Worm (Caenorhabditis elegans) whole organism, early embryonic: Measurements from ENCODE around the gene C08E3.15.

Source experiments
- B0310.2 ChIP-seq: sonication (generic microtip); optimal IDR thresholded peaks from 2 replicates; lab custom pipeline; 2016; ENCODE audit warnings: mild to moderate bottlenecking, missing genetic modification characterization, missing compliant biosample characterization
- F13C5.2 ChIP-seq: sonication (generic microtip); optimal IDR thresholded peaks from 2 replicates; lab custom pipeline; 2017; ENCODE audit warnings: mild to moderate bottlenecking, missing genetic modification characterization, inconsistent platforms, missing compliant biosample characterization
- aly-1 ChIP-seq: sonication (generic microtip); optimal IDR thresholded peaks from 2 replicates; lab custom pipeline; 2016; ENCODE audit warnings: missing genetic modification characterization, missing compliant biosample characterization
- ama-1 ChIP-seq: fragments of 150-350 bp; optimal IDR thresholded peaks from 2 replicates; lab custom pipeline; 2014
- ceh-13 ChIP-seq: fragments of 200-800 bp; sonication (Bioruptor generic); optimal IDR thresholded peaks from 2 replicates; lab custom pipeline; 2018; ENCODE audit warnings: mild to moderate bottlenecking, missing genetic modification characterization, missing compliant biosample characterization
- ceh-36 ChIP-seq: sonication (generic microtip); optimal IDR thresholded peaks from 2 replicates; lab custom pipeline; 2016; ENCODE audit warnings: missing genetic modification characterization, inconsistent platforms, missing compliant biosample characterization
- ets-7 ChIP-seq: sonication (generic microtip); optimal IDR thresholded peaks from 2 replicates; lab custom pipeline; 2016; ENCODE audit warnings: missing genotype, missing genetic modification characterization, missing compliant biosample characterization
- flt-1 ChIP-seq: fragments of 200-800 bp; sonication (Bioruptor generic); IDR thresholded peaks from 2 replicates; pipeline ENCODE4 v1.3.6; 2022; ENCODE audit warnings: missing genetic modification characterization, missing compliant biosample characterization
- hmbx-1 ChIP-seq: sonication (generic microtip); optimal IDR thresholded peaks from 2 replicates; lab custom pipeline; 2016; ENCODE audit warnings: mild to moderate bottlenecking, missing genetic modification characterization, missing compliant biosample characterization
- hmg-4 ChIP-seq: fragments of 200-800 bp; sonication (Bioruptor generic); optimal IDR thresholded peaks from 2 replicates; lab custom pipeline; 2018; ENCODE audit warnings: mild to moderate bottlenecking, missing genetic modification characterization, missing compliant biosample characterization
- hnd-1 ChIP-seq: sonication (generic microtip); optimal IDR thresholded peaks from 2 replicates; lab custom pipeline; 2016; ENCODE audit warnings: missing genetic modification characterization, missing compliant biosample characterization
- pes-1 ChIP-seq: fragments of 200-800 bp; sonication (Bioruptor generic); IDR thresholded peaks from 2 replicates; pipeline ENCODE4 v1.3.6; 2022; ENCODE audit warnings: missing genetic modification reagents, missing genetic modification characterization, missing compliant biosample characterization
- scrt-1 ChIP-seq: fragments of 200-800 bp; sonication (Bioruptor generic); IDR thresholded peaks from 2 replicates; pipeline ENCODE4 v1.3.6; 2022; ENCODE audit warnings: missing genetic modification characterization, missing compliant biosample characterization
- sea-1 ChIP-seq: fragments of 200-800 bp; sonication (Bioruptor generic); conservative IDR thresholded peaks from 2 replicates; pipeline ENCODE4 v1.3.6; 2022; ENCODE audit warnings: missing genetic modification characterization, missing compliant biosample characterization
- tbx-11 ChIP-seq: fragments of 200-800 bp; sonication (Bioruptor generic); IDR thresholded peaks from 2 replicates; pipeline ENCODE4 v1.3.6; 2022; ENCODE audit warnings: missing genetic modification characterization, missing compliant biosample characterization
- tbx-37 ChIP-seq: fragments of 200-800 bp; sonication (Bioruptor generic); conservative IDR thresholded peaks from 2 replicates; pipeline ENCODE4 v1.3.6; 2022; ENCODE audit warnings: missing genetic modification reagents, missing genetic modification characterization, missing compliant biosample characterization
- tra-4 ChIP-seq: sonication (generic microtip); optimal IDR thresholded peaks from 2 replicates; lab custom pipeline; 2017; ENCODE audit warnings: missing genetic modification characterization, missing compliant biosample characterization

Gene C08E3.15

DNA sequence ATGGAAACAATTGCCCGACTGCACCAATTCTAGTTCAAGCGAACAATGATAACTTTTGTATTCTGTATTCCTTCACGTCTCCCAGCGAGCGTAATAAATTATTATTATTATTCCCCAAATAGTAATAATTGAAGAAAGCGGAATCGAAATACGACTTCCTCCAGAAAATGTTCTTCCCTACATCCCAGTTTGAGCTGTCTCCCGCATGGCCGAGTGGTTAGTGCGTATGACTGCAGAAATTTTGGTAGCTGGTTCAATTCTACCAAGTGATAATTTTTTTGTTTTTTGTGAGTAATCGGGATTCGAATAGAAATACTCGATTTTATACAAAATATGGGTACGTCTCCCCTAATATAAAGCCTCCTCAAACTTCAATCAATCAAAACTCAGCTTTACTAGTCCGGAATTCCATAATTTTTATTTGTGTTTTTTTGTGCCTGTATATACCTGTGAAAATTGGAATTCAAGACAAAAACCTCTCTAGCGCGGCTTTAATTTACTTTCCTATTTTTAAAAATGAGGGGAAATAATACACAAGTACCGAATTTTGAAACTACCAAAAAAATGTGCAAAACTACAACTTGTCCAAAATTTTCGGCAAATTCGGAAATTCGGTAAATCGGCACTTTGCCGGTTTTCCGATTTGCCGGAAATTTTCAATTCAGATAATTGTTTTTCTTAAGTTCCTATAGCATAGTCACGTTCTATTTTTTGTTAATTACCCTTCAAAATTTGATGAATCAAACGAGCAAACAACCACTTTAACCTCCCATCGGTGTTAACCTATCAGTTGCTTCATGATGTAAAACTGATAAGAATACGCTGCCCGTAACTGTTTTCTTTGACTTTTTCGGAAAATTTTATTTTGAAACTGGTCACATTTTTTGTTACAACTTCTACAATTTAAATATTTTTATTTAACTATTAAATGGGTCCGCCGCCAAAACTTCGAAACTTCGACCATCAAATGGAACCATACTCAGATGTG lies 30.3 kb downstream of the C08E3.15 start, which contains the start of gene bath-46:
Gene bath-46, plus strand, starts transcription at position 806 of the 988 bp plus-strand sequence.
- TF ChIP-seq tbx-37 (GFP tag; lab: Robert Waterston, UW) (no peak), ceh-36 (tag; lab: Kevin White, UChicago) (no peak), B0310.2 (no peak), hnd-1 (tag; lab: Kevin White, UChicago) (no peak), F13C5.2 (tag; lab: Kevin White, UChicago) (no peak), pes-1 (GFP tag; lab: Robert Waterston, UW) (no peak), hmbx-1 (tag; lab: Kevin White, UChicago) (no peak), tbx-11 (no peak), sea-1 (GFP tag; lab: Robert Waterston, UW) (no peak)

DNA sequence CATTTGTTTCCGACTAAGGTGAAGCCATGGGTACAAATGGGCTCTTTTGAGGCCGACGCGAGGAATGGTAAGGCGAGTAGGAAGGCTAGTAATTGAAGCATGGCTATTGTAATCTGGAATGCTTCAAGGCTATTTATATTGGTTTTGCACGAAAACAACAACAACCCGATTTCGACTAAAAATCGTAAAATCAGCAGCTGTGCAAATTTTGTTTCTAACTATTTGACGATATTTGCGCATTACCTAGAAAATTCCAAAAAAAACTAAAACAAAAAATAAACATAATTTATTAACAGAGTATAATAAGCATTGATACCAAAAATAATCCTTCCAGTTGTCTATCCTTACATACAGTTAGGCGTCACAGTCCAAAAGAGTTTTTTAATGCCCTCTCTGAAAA lies 32.5 kb downstream of the C08E3.15 start, which contains the start of gene clec-20:
Gene clec-20, minus strand, starts transcription at position 101 of the 400 bp plus-strand sequence.
- TF ChIP-seq scrt-1 (GFP tag; lab: Robert Waterston, UW) (no peak), sea-1 (GFP tag; lab: Robert Waterston, UW) (no peak), ceh-36 (tag; lab: Kevin White, UChicago) (no peak), flt-1 (no peak), hnd-1 (tag; lab: Kevin White, UChicago) (no peak), tbx-37 (GFP tag; lab: Robert Waterston, UW) (no peak), hmg-4 (no peak), F13C5.2 (tag; lab: Kevin White, UChicago) (no peak)

DNA sequence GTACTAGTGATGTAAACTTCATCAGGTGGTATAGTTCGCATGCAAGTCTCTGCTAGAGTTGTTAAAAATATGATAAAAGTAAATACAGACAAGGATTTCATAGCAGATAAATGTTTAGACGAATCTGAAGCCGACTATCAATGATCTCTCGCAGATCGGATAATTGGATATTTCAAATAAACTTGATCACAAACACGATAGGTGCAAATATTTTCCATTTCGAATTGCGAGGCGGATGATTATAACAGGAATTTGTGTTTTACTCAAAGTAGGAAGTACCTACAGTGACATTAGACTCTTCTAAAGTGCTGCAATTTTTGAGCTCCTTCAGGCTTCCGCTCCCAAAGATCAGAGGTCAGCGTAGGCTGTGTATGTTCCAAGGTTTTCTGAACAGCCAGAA lies 37.8 kb downstream of the C08E3.15 start, which contains the start of gene T07H3.7:
Gene T07H3.7, minus strand, starts transcription at position 101 of the 400 bp plus-strand sequence.
- TF ChIP-seq hmg-4 (no peak), sea-1 (GFP tag; lab: Robert Waterston, UW) (no peak), ceh-36 (tag; lab: Kevin White, UChicago) (no peak), F13C5.2 (tag; lab: Kevin White, UChicago) (no peak), aly-1 (no peak), ets-7 (no peak), tbx-37 (GFP tag; lab: Robert Waterston, UW) (no peak)

DNA sequence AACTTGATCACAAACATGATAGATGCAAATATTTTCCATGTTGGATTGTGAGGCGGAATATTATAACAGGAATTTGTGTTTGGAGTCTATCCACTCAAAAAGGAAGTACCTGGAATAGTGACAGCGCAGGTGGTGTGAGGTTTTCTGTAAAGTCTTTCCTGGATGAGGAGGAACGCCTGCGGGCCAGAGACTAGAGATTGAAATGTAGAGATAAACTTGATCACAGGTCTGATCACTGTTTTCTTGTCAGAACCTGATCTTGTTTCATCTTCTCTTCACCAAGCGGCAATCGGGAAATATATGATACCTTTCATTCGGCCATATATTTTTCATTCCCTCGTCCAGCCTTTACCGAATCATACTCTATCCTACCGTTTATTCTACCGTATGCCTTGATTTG lies 41.4 kb downstream of the C08E3.15 start, which contains the start of gene T07H3.8:
Gene T07H3.8, plus strand, starts transcription at position 301 of the 400 bp plus-strand sequence.
- no peak for TF ChIP-seq sea-1 (GFP tag; lab: Robert Waterston, UW)

DNA sequence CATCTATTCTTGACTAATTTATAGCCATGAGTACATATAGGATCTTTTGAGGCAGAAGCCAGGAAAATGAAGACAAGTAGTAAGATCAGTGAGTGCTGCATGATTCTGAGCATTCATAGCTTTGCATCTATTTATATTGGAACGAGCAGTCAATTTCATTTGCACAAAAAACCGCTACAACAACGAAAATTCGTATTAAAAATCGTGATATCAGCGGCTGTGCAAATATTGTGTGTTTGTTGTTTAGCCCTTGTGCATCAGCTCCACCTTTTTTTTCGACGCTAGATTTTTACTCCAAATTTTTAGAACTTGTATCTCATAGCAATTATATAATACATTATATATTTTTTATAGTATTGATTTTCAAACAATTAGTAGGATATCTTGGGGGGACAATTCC lies 43.5 kb downstream of the C08E3.15 start, which contains the start of gene clec-21:
Gene clec-21, minus strand, starts transcription at position 101 of the 400 bp plus-strand sequence.
- TF ChIP-seq F13C5.2 (tag; lab: Kevin White, UChicago) (no peak), ama-1 (lab: Kevin White, UChicago) (no peak), ets-7 (no peak), ceh-13 (GFP tag; lab: Kevin White, UChicago) (no peak), tbx-11 (no peak), sea-1 (GFP tag; lab: Robert Waterston, UW) (no peak), ceh-36 (tag; lab: Kevin White, UChicago) (no peak), hmbx-1 (tag; lab: Kevin White, UChicago) (no peak), hmg-4 (no peak)

DNA sequence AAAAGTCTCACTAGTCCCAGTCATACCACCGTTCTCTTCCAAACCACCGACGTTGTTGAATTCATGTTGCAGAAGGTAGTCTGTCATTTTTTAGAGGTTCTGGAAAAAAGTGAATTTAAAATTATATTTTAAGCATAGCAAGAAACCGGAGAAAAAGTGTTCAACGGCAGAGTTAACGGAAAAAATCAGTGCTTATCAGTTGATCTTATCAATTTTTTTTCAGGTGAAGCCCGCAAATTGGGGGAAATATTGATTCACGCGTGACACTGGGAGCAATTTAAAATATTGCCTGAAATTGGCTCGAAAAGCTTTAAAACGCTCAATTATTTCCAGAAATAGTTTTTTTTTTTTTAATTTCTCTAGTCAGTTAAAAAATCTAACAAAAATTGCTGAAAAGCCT lies 47.8 kb downstream of the C08E3.15 start, which contains the start of gene math-38:
Gene math-38, minus strand, starts transcription at position 101 of the 400 bp plus-strand sequence.
- TF ChIP-seq aly-1 (no peak), flt-1 (no peak), hnd-1 (tag; lab: Kevin White, UChicago) (no peak), tra-4 (tag; lab: Kevin White, UChicago) (no peak)
